Fruit fly (Drosophila melanogaster): ENCODE data around the gene CG42470.

DNA sequence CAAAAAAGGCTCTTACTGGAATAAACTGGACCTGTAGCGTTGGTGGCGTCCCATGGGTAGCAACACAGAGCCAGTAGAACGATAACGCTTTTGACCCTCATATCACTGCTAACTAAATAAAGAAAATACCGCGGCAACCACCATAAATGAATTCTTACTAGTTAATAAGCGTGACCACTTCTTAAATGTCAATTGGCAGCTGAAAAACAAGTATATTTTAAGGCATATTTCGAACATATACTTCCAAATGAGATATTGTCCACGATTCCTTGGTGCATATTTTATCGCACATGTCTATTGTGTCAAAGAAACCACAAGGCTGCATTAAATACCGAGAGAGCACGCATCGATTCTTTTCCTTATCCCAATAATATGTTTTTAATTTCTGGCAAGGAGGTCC lies 567 bp upstream of the CG42470 start, which contains the start of gene CG42471:
- no peak for TF ChIP-seq Gug (GFP tag; IDR thresholded peaks at IDR 0.05)
- no peak for TF ChIP-seq pdm3 (GFP tag; optimal IDR thresholded peaks at IDR 0.05)
- no peak for TF ChIP-seq OdsH (GFP tag; optimal IDR thresholded peaks at IDR 0.05)
- TF ChIP-seq Smox (GFP tag; optimal IDR thresholded peaks at IDR 0.05): no peak
- TF ChIP-seq CG6276 (GFP tag; optimal IDR thresholded peaks at IDR 0.05): no peak
- TF ChIP-seq lz (GFP tag; optimal IDR thresholded peaks at IDR 0.05): no peak

Measured in whole organism, prepupa.